Fruit fly (Drosophila melanogaster): ENCODE data around the gene gudu.

gudu gene

DNA sequence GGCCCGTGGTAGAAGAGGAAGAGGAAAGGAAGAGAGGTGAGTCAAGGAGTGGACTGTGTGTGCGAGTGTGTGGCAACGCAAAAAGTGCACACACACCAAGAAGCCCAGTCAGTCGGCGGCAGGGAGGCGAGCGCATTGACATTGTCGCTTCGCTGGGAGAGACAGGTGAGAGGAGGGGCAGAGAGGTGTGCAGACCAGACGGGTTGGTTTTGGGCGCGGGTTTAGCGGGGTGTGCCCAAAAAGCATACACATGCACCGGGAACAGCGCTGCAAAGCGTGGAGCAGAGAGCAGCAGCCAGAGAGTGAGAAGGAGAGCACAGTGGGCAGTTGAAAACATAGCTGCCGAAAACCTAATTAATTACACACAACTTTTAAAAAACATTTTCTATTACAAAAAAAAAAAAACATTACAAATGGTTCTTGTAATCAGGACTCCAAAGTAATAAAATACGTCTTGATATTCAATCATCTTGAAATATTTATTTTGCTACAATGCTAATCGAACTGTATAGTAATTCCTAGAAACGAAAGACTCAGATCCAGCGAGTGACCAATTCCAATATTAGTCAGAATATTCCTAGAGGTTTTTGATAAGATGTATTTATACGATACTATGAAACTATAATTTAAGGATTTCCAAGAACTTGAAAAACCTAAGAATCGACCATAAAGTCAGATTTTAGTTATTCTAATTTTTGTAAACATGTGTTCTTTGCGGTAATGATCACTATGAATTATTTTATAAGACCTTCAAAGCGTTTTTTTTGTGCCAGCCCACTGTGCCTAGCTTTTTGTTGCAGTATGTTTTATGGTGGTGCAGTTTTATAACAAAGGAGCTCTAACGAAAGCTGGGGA, 34.3 kb downstream of the gudu start (continued):
- no peak for TF ChIP-seq pita (GFP tag; optimal IDR thresholded peaks at IDR 0.05)
- TF ChIP-seq lola (GFP tag; optimal IDR thresholded peaks at IDR 0.05): no peak
- no peak for TF ChIP-seq dimm (GFP tag; IDR thresholded peaks at IDR 0.05)
- no peak for TF ChIP-seq nau (GFP tag; optimal IDR thresholded peaks at IDR 0.05)
- no peak for TF ChIP-seq Hr3 (GFP tag; optimal IDR thresholded peaks at IDR 0.05)
- no peak for TF ChIP-seq CG34224 (GFP tag; IDR thresholded peaks at IDR 0.05; ENCODE audit: partially characterized antibody)
- no peak for TF ChIP-seq Dbx (GFP tag; IDR thresholded peaks at IDR 0.05)
- peak; percentile 33 for TF ChIP-seq CG7556 (GFP tag; optimal IDR thresholded peaks at IDR 0.05)
- no peak for TF ChIP-seq Hr39 (optimal IDR thresholded peaks at IDR 0.05)
- TF ChIP-seq CG18619 (GFP tag; optimal IDR thresholded peaks at IDR 0.05): no peak
- no peak for TF ChIP-seq Mes4 (GFP tag; optimal IDR thresholded peaks at IDR 0.05)
- no peak for TF ChIP-seq Awh (GFP tag; IDR thresholded peaks at IDR 0.05)
- TF ChIP-seq CG3726 (GFP tag; IDR thresholded peaks at IDR 0.05): no peak
- TF ChIP-seq kah (GFP tag; optimal IDR thresholded peaks at IDR 0.05): no peak
- TF ChIP-seq CG2712 (tag; optimal IDR thresholded peaks at IDR 0.05): peak; percentile 22
- TF ChIP-seq CG30431 (GFP tag; optimal IDR thresholded peaks at IDR 0.05): peak; percentile 7
- no peak for TF ChIP-seq hth (optimal IDR thresholded peaks at IDR 0.05)
- TF ChIP-seq sisA (GFP tag; IDR thresholded peaks at IDR 0.05): no peak
- TF ChIP-seq h (optimal IDR thresholded peaks at IDR 0.05): no peak
- no peak for TF ChIP-seq CG10366 (GFP tag; IDR thresholded peaks at IDR 0.05)
- TF ChIP-seq chif (GFP tag; optimal IDR thresholded peaks at IDR 0.05): peak in 1 of 2 experiments; percentile 1
- no peak for TF ChIP-seq CG9727 (GFP tag; optimal IDR thresholded peaks at IDR 0.05)
- TF ChIP-seq CG13775 (GFP tag; optimal IDR thresholded peaks at IDR 0.05): no peak
- TF ChIP-seq sr (GFP tag; IDR thresholded peaks at IDR 0.05): 0 out of 3 replicates have a peak, but pooled peaks have one; percentile 21
- TF ChIP-seq sna (GFP tag; IDR thresholded peaks at IDR 0.05; ENCODE audit: partially characterized antibody): no peak
- no peak for TF ChIP-seq grau (tag; optimal IDR thresholded peaks at IDR 0.05)
- TF ChIP-seq crol (GFP tag; IDR thresholded peaks at IDR 0.05): peak; percentile 97
- TF ChIP-seq Ssrp (tag; optimal IDR thresholded peaks at IDR 0.05): peak; percentile 6
- TF ChIP-seq Nf-YB (GFP tag; optimal IDR thresholded peaks at IDR 0.05): no peak
- peak; percentile 65 for TF ChIP-seq Drgx (GFP tag; IDR thresholded peaks at IDR 0.05)
- no peak for TF ChIP-seq btn (GFP tag; optimal IDR thresholded peaks at IDR 0.05)
- no peak for TF ChIP-seq CG10321 (GFP tag; IDR thresholded peaks at IDR 0.05)
- TF ChIP-seq sob (GFP tag; IDR thresholded peaks at IDR 0.05): 0 out of 2 replicates have a peak, but pooled peaks have one; percentile 15
- no peak for TF ChIP-seq vnd (GFP tag; IDR thresholded peaks at IDR 0.05; ENCODE audit: partially characterized antibody)
- TF ChIP-seq unpg (GFP tag; optimal IDR thresholded peaks at IDR 0.05): no peak
- TF ChIP-seq Ptx1 (GFP tag; IDR thresholded peaks at IDR 0.05): no peak
- no peak for TF ChIP-seq CG2875 (GFP tag; optimal IDR thresholded peaks at IDR 0.05)
- TF ChIP-seq CG15479 (GFP tag; optimal IDR thresholded peaks at IDR 0.05): no peak
- peak; percentile 49 for TF ChIP-seq nmo (GFP tag; optimal IDR thresholded peaks at IDR 0.05)
- no peak for TF ChIP-seq hb (GFP tag; IDR thresholded peaks at IDR 0.05; ENCODE audit: partially characterized antibody)
- no peak for TF ChIP-seq CG18011 (GFP tag; optimal IDR thresholded peaks at IDR 0.05)
- TF ChIP-seq CG11398 (GFP tag; optimal IDR thresholded peaks at IDR 0.05): no peak
- no peak for TF ChIP-seq CG2889 (GFP tag; IDR thresholded peaks at IDR 0.05)
- TF ChIP-seq CG12391 (tag; optimal IDR thresholded peaks at IDR 0.05): peak; percentile 2
- no peak for TF ChIP-seq mam (GFP tag; optimal IDR thresholded peaks at IDR 0.05)
- no peak for TF ChIP-seq cad (GFP tag; optimal IDR thresholded peaks at IDR 0.05)
- no peak for TF ChIP-seq oc (tag; optimal IDR thresholded peaks at IDR 0.05)
- peak in 1 of 2 experiments; percentile 80 for TF ChIP-seq eve (GFP tag; optimal IDR thresholded peaks at IDR 0.05)
- no peak for TF ChIP-seq CG17328 (GFP tag; IDR thresholded peaks at IDR 0.05)
- TF ChIP-seq zfh1 (GFP tag; IDR thresholded peaks at IDR 0.05): 0 out of 3 replicates have a peak, but pooled peaks have one; percentile 48

All from whole organism, embryonic.